Fruit fly (Drosophila melanogaster) whole organism: ENCODE measurements around the gene kst.

Experiments
- CG8478 ChIP-seq: fragments of >200 bp; optimal IDR thresholded peaks from 2 replicates; lab custom pipeline; 2018; ENCODE audit warnings: inconsistent platforms
- Dll ChIP-seq: fragments of >200 bp; optimal IDR thresholded peaks from 2 replicates; lab custom pipeline; 2017
- EcR ChIP-seq, 2 experiments: fragments of >200 bp; optimal IDR thresholded peaks; 2 replicates each; lab custom pipeline; 2017; ENCODE audit warnings: missing biosample characterization in 2 of 2, missing genetic modification characterization in 2 of 2, missing genetic modification reagents in 2 of 2
- pan ChIP-seq: fragments of >200 bp; optimal IDR thresholded peaks from 2 replicates; lab custom pipeline; 2017
- psq ChIP-seq: fragments of >200 bp; optimal IDR thresholded peaks from 2 replicates; lab custom pipeline; 2017
- usp ChIP-seq: fragments of >200 bp; optimal IDR thresholded peaks from 2 replicates; lab custom pipeline; 2017; ENCODE audit warnings: missing biosample characterization, missing genetic modification characterization, mixed read lengths

kst gene

DNA sequence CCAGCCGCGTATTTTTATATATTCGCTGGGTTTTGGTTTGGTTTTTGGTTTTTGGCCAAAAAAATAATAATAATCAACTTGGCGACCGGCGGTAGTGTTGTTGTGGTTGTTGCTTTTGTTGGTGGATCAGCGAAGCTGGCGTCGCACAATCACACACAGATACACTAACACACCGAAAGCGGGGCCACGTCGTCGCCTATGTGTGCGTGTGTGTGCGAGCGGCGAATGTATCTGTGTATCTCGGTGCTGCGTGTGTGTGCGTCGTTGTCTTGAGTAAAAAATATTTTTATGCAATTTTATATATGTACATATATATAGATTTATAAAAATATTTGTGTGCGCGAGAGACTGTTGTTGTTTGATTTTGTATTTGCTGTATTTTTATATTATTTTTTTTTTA is 80.5 kb downstream of the kst start:
- no peak for TF ChIP-seq EcR (GFP tag; optimal IDR thresholded peaks at IDR 0.05; lab: Kevin White, UChicago)
- no peak for TF ChIP-seq Dll
- no peak for TF ChIP-seq usp (GFP tag; lab: Kevin White, UChicago)
- no peak for TF ChIP-seq psq
- no peak for TF ChIP-seq pan (lab: Kevin White, UChicago)
- no peak for TF ChIP-seq CG8478
